Worm (Caenorhabditis elegans) whole organism, early embryonic: ENCODE measurements around the gene fipr-2.

Experiments
- aly-1 ChIP-seq: sonication (generic microtip); optimal IDR thresholded peaks from 2 replicates; lab custom pipeline; 2016; ENCODE audit warnings: missing genetic modification characterization, missing compliant biosample characterization
- ama-1 ChIP-seq: fragments of 150-350 bp; optimal IDR thresholded peaks from 2 replicates; lab custom pipeline; 2014
- ceh-36 ChIP-seq: sonication (generic microtip); optimal IDR thresholded peaks from 2 replicates; lab custom pipeline; 2016; ENCODE audit warnings: missing genetic modification characterization, inconsistent platforms, missing compliant biosample characterization
- ets-7 ChIP-seq: sonication (generic microtip); optimal IDR thresholded peaks from 2 replicates; lab custom pipeline; 2016; ENCODE audit warnings: missing genotype, missing genetic modification characterization, missing compliant biosample characterization
- flt-1 ChIP-seq: fragments of 200-800 bp; sonication (Bioruptor generic); IDR thresholded peaks from 2 replicates; pipeline ENCODE4 v1.3.6; 2022; ENCODE audit warnings: missing genetic modification characterization, missing compliant biosample characterization

- TF ChIP-seq ceh-36 (tag; lab: Kevin White, UChicago) (no peak), aly-1 (no peak), ama-1 (lab: Kevin White, UChicago) (no peak), flt-1 (GFP tag; lab: Robert Waterston, UW) (no peak), ets-7 (tag; lab: Kevin White, UChicago) (no peak)
These were observed 10.8 kb upstream of the fipr-2 start for ce11 chrV:12354193-12354830.
